Worm (Caenorhabditis elegans): ENCODE data around the gene Y39A1A.3.

Y39A1A.3 gene

ce11 chrIII:10634034-10634433, 37.7 kb upstream of the Y39A1A.3 start (continued):
- no peak for TF ChIP-seq alr-1 (tag; optimal IDR thresholded peaks at IDR 0.05; ENCODE audit: borderline replicate concordance)
- TF ChIP-seq lin-13 (GFP tag; optimal IDR thresholded peaks at IDR 0.05) = peak; percentile 87
- peak; percentile 72 for TF ChIP-seq zip-4 (GFP tag; optimal IDR thresholded peaks at IDR 0.05)
- peak; percentile 7 for TF ChIP-seq nhr-237 (tag; optimal IDR thresholded peaks at IDR 0.05)

DNA sequence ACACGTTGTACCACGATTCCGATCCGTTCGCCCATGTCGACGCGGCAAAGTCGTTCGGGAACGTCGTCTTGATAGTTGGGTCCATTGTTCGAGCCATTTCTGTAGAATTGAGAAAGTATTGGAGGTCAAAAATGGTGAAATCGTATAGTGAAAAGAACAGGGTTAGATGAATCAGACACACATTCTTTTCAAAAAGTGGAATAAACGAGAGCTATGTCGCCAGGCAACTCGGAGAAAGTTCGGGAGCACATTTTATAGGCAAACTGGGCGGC, 37.1 kb upstream of the Y39A1A.3 start, which contains the start of gene Y39A1A.9:
Y39A1A.9 (minus strand) TSS at position 99 of the 272 bp plus-strand sequence.
- TF ChIP-seq mep-1 (tag; optimal IDR thresholded peaks at IDR 0.05) (no peak), Y116A8C.19 (tag; optimal IDR thresholded peaks at IDR 0.05; ENCODE audit: borderline replicate concordance) (no peak), ceh-63 (GFP tag; optimal IDR thresholded peaks at IDR 0.05) (no peak), nhr-77 (tag; optimal IDR thresholded peaks at IDR 0.05) (no peak), mdl-1 (tag; optimal IDR thresholded peaks at IDR 0.05) (no peak), ces-1 (GFP tag; optimal IDR thresholded peaks at IDR 0.05) (no peak), ceh-8 (GFP tag; optimal IDR thresholded peaks at IDR 0.05) (no peak), isw-1 (GFP tag; IDR thresholded peaks at IDR 0.05) (no peak), nhr-237 (tag; optimal IDR thresholded peaks at IDR 0.05) (no peak), unc-62 (GFP tag; optimal IDR thresholded peaks at IDR 0.05) (no peak)

DNA sequence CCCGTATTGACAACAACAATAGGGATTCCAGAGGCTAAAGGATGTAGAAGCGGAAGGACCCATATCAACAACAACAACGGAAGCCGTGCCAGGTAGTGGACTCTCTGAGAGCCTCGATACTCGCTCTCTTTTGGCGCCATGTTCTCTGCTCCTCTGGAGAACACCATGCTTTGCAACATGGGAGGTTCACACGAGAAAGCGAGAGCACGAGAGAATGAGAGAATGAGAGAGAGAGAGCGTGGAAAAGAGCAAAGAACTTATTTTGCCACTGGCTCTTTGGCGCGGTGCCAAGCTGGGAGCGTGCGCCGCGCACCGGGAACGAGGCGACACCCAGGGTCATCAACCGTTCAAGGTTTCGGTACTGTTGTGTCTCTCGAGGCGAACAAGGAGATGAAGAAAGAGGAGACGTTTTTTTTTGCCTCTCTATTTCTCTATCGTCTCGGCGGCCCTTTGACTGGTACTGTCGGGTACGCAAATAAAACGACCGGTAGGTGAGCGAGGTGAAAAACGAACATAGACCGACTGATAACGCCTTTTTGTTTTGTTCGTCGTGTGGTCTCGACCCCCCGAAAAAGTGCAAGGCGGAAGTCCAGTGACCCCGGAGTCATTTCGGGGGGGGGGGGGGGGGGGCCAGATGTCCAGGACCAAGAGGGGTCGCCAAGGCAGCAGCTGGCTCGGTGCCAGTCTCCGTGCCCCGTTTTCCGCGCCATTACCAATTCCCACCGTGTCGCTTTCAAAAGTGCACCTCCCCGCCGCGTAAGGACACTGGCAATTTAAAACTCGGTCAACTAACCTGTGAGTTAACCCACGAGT, 36.5 kb upstream of the Y39A1A.3 start, which contains the start of gene Y39A1A.10:
Y39A1A.10 (plus strand) TSS at position 139 of the 813 bp plus-strand sequence.
- TF ChIP-seq nhr-11 (tag; optimal IDR thresholded peaks at IDR 0.05) (no peak), unc-62 (GFP tag; optimal IDR thresholded peaks at IDR 0.05) (no peak), tbx-2 (tag; optimal IDR thresholded peaks at IDR 0.05) (no peak), pax-3 (tag; optimal IDR thresholded peaks at IDR 0.05) (no peak), C16A3.4 (tag; optimal IDR thresholded peaks at IDR 0.05) (no peak), nhr-76 (tag; optimal IDR thresholded peaks at IDR 0.05) (no peak), alr-1 (tag; optimal IDR thresholded peaks at IDR 0.05; ENCODE audit: borderline replicate concordance) (no peak), ama-1 (optimal IDR thresholded peaks at IDR 0.05) (no peak), hlh-17 (GFP tag; optimal IDR thresholded peaks at IDR 0.05; ENCODE audit: borderline replicate concordance) (no peak), F16B12.6 (tag; optimal IDR thresholded peaks at IDR 0.05) (no peak), pqm-1 (tag; optimal IDR thresholded peaks at IDR 0.05) (no peak), nhr-237 (tag; optimal IDR thresholded peaks at IDR 0.05) (no peak), mdl-1 (tag; optimal IDR thresholded peaks at IDR 0.05) (no peak), fkh-8 (tag; optimal IDR thresholded peaks at IDR 0.05) (peak; percentile 38), fos-1 (tag; optimal IDR thresholded peaks at IDR 0.05) (no peak), aha-1 (tag; optimal IDR thresholded peaks at IDR 0.05) (no peak), nhr-85 (tag) (peak; percentile 86), sptf-1 (tag; optimal IDR thresholded peaks at IDR 0.05) (no peak), nhr-47 (tag; optimal IDR thresholded peaks at IDR 0.05) (no peak), dsc-1 (tag; optimal IDR thresholded peaks at IDR 0.05) (no peak), rnt-1 (tag; optimal IDR thresholded peaks at IDR 0.05) (peak; percentile 10), unc-98 (GFP tag; IDR thresholded peaks at IDR 0.05) (no peak), aly-2 (tag; optimal IDR thresholded peaks at IDR 0.05) (no peak), blmp-1 (tag; optimal IDR thresholded peaks at IDR 0.05) (peak; percentile 37), swsn-7 (tag; optimal IDR thresholded peaks at IDR 0.05) (no peak), egl-27 (tag; optimal IDR thresholded peaks at IDR 0.05) (no peak), nhr-77 (tag; optimal IDR thresholded peaks at IDR 0.05) (no peak), elt-3 (tag; optimal IDR thresholded peaks at IDR 0.05) (peak in 1 of 6 experiments; percentile 0), ceh-90 (tag; optimal IDR thresholded peaks at IDR 0.05) (no peak), nhr-71 (tag; optimal IDR thresholded peaks at IDR 0.05) (peak; percentile 52), sup-37 (GFP tag; optimal IDR thresholded peaks at IDR 0.05) (no peak), lin-15B (tag; optimal IDR thresholded peaks at IDR 0.05) (no peak), nhr-19 (GFP tag; conservative IDR thresholded peaks at IDR 0.05) (0 out of 2 replicates have a peak, but pooled peaks have one; percentile 7), ets-5 (GFP tag; IDR thresholded peaks at IDR 0.05) (no peak), grh-1 (GFP tag; IDR thresholded peaks at IDR 0.05) (no peak), Y116A8C.19 (tag; optimal IDR thresholded peaks at IDR 0.05; ENCODE audit: borderline replicate concordance) (no peak), efl-1 (optimal IDR thresholded peaks at IDR 0.05) (no peak), efl-1 (GFP tag; optimal IDR thresholded peaks at IDR 0.05 in 1 of 2) (peak in 1 of 2 experiments; percentile 57), fkh-4 (tag; optimal IDR thresholded peaks at IDR 0.05; ENCODE audit: borderline replicate concordance) (no peak), unc-30 (tag; optimal IDR thresholded peaks at IDR 0.05) (no peak), skn-1 (tag; optimal IDR thresholded peaks at IDR 0.05) (no peak)

Measured in whole organism, L1 larva.